Fruit fly (Drosophila melanogaster) S2 (cell line): Measurements from ENCODE around the gene Qsox3.

Source experiments
- CG8478 ChIP-seq: fragments of >200 bp; optimal IDR thresholded peaks from 2 replicates; lab custom pipeline; 2018
- CTCF ChIP-seq, 2 experiments: fragments of >200 bp; optimal IDR thresholded peaks; 2 replicates each; lab custom pipeline; 2018

- no peak for TF ChIP-seq CG8478 (lab: Kevin White, UChicago)
- TF ChIP-seq CTCF (optimal IDR thresholded peaks at IDR 0.05; lab: Kevin White, UChicago): no peak
These were observed 12.9 kb upstream of the Qsox3 start for dm6 chr3R:21898758-21899157.
